Fruit fly (Drosophila melanogaster): ENCODE measurements around the gene CG17931.

CG17931 gene

DNA sequence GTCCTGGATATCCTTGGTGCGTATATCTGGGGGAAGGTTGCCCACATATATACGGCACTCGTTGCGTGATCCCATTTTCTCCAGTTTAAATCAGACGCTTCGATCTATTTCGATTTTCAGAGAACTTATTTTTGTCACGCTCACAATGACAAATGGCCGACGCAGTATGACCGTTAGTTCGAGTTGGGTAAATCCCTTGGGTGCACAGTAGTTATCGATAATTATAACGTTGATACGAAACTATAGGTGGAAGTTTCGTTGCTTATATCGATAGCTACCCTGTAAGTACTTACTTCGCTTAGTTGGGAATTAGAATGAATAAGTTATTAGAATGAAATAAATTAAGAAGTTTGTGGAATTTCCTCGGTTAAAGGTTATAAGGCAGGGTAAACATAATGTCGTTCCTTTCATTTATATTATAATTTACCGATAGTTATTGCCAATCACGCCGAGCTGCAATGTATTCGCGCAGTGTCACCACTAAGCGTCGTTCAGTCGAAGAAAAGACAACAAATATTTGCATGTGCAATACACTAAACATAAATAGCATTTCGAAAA lies 17.4 kb downstream of the CG17931 start, which contains the start of the genes SF2 and pad (continued):
- peak; percentile 82 for TF ChIP-seq CG30020 (tag; optimal IDR thresholded peaks at IDR 0.05)
- peak; percentile 79 for TF ChIP-seq Hmr (GFP tag; optimal IDR thresholded peaks at IDR 0.05)
- TF ChIP-seq CG34224 (GFP tag; IDR thresholded peaks at IDR 0.05; ENCODE audit: partially characterized antibody), result peak; percentile 92
- TF ChIP-seq CG12299 (tag; optimal IDR thresholded peaks at IDR 0.05), result peak; percentile 69
- peak; percentile 82 for TF ChIP-seq lbe (GFP tag; optimal IDR thresholded peaks at IDR 0.05)
- TF ChIP-seq CG2116 (GFP tag; optimal IDR thresholded peaks at IDR 0.05), result peak; percentile 95
- no peak for TF ChIP-seq sr (GFP tag; IDR thresholded peaks at IDR 0.05)
- peak; percentile 66 for TF ChIP-seq Dad (GFP tag; optimal IDR thresholded peaks at IDR 0.05)
- TF ChIP-seq pho (GFP tag; optimal IDR thresholded peaks at IDR 0.05), result peak; percentile 86
- no peak for TF ChIP-seq CrebB (tag; optimal IDR thresholded peaks at IDR 0.05)
- peak; percentile 98 for TF ChIP-seq Dll (GFP tag; IDR thresholded peaks at IDR 0.05; ENCODE audit: partially characterized antibody)
- TF ChIP-seq otp (GFP tag; IDR thresholded peaks at IDR 0.05), result no peak; the same call in 2 of the 3 replicates
- peak; percentile 60 for TF ChIP-seq CG4854 (GFP tag; optimal IDR thresholded peaks at IDR 0.05)
- TF ChIP-seq CG1832 (GFP tag; optimal IDR thresholded peaks at IDR 0.05), result no peak
- TF ChIP-seq phol (tag; optimal IDR thresholded peaks at IDR 0.05), result peak; percentile 98
- peak; percentile 56; the same call in 1 of the 2 replicates for TF ChIP-seq Xrp1 (GFP tag; IDR thresholded peaks at IDR 0.05)
- peak in 1 of 2 experiments; percentile 65 for TF ChIP-seq insv (GFP tag; optimal IDR thresholded peaks at IDR 0.05)
- TF ChIP-seq yki (optimal IDR thresholded peaks at IDR 0.05), result no peak
- TF ChIP-seq CG8281 (tag; optimal IDR thresholded peaks at IDR 0.05), result peak; percentile 12
- TF ChIP-seq CG18619 (GFP tag; optimal IDR thresholded peaks at IDR 0.05), result peak; percentile 65
- TF ChIP-seq Sry-β (GFP tag; optimal IDR thresholded peaks at IDR 0.05), result peak; percentile 18
- no peak for TF ChIP-seq kah (GFP tag; optimal IDR thresholded peaks at IDR 0.05)
- peak; percentile 64; the same call in 1 of the 2 replicates for TF ChIP-seq CG11247 (GFP tag; IDR thresholded peaks at IDR 0.05)
- TF ChIP-seq ham (GFP tag; IDR thresholded peaks at IDR 0.05), result no peak
- TF ChIP-seq TFAM (GFP tag; optimal IDR thresholded peaks at IDR 0.05), result no peak
- TF ChIP-seq Max (GFP tag; optimal IDR thresholded peaks at IDR 0.05), result peak; percentile 87
- peak; percentile 83 for TF ChIP-seq CG2678 (tag; optimal IDR thresholded peaks at IDR 0.05)
- 0 out of 2 replicates have a peak, but pooled peaks have one; percentile 50 for TF ChIP-seq sim (GFP tag; IDR thresholded peaks at IDR 0.05)
- TF ChIP-seq CG13287 (GFP tag; IDR thresholded peaks at IDR 0.05; ENCODE audit: partially characterized antibody), result peak; percentile 96
- TF ChIP-seq sob (GFP tag; IDR thresholded peaks at IDR 0.05), result peak; percentile 85
- peak; percentile 29 for TF ChIP-seq Dp (GFP tag; optimal IDR thresholded peaks at IDR 0.05)
- TF ChIP-seq CG33557 (GFP tag; optimal IDR thresholded peaks at IDR 0.05), result peak; percentile 78
- peak; percentile 79 for TF ChIP-seq bbx (GFP tag; IDR thresholded peaks at IDR 0.05; ENCODE audit: partially characterized antibody)
- peak; percentile 69 for TF ChIP-seq NC2β (GFP tag; optimal IDR thresholded peaks at IDR 0.05)
- TF ChIP-seq Oli (tag; optimal IDR thresholded peaks at IDR 0.05), result peak; percentile 65
- peak; percentile 35 for TF ChIP-seq CG15073 (GFP tag; optimal IDR thresholded peaks at IDR 0.05)
- TF ChIP-seq NC2α (GFP tag; optimal IDR thresholded peaks at IDR 0.05), result peak; percentile 51
- TF ChIP-seq Lim3 (GFP tag; IDR thresholded peaks at IDR 0.05), result no peak
- TF ChIP-seq CG9727 (GFP tag; optimal IDR thresholded peaks at IDR 0.05), result peak; percentile 71
- peak; percentile 62 for TF ChIP-seq stwl (tag; optimal IDR thresholded peaks at IDR 0.05)
- TF ChIP-seq GATAe (GFP tag; conservative IDR thresholded peaks at IDR 0.05), result no peak
- TF ChIP-seq caup (GFP tag; optimal IDR thresholded peaks at IDR 0.05; ENCODE audit: severe bottlenecking), result peak; percentile 69
- TF ChIP-seq CG17912 (GFP tag; optimal IDR thresholded peaks at IDR 0.05), result peak; percentile 5
- TF ChIP-seq ab (GFP tag; optimal IDR thresholded peaks at IDR 0.05), result peak; percentile 5
- peak; percentile 36 for TF ChIP-seq salm (tag; optimal IDR thresholded peaks at IDR 0.05)
- TF ChIP-seq Hey (tag; optimal IDR thresholded peaks at IDR 0.05), result no peak
- no peak for TF ChIP-seq Drgx (GFP tag; IDR thresholded peaks at IDR 0.05)
- TF ChIP-seq CG14441 (GFP tag; IDR thresholded peaks at IDR 0.05), result peak; percentile 70
- peak; percentile 10 for TF ChIP-seq ftz-f1 (GFP tag; optimal IDR thresholded peaks at IDR 0.05)
- TF ChIP-seq wdn (GFP tag; IDR thresholded peaks at IDR 0.05), result peak; percentile 73
